Worm (Caenorhabditis elegans) whole organism, late embryonic: ENCODE measurements around the gene F38A1.6.

Source experiments
- C38D4.7 ChIP-seq: fragments of 200-800 bp; sonication (Bioruptor generic); optimal IDR thresholded peaks from 2 replicates; lab custom pipeline; 2018; ENCODE audit warnings: mild to moderate bottlenecking, missing genetic modification characterization, moderate library complexity, missing compliant biosample characterization
- F13H6.1 ChIP-seq: sonication (generic microtip); optimal IDR thresholded peaks from 2 replicates; lab custom pipeline; 2016; ENCODE audit warnings: missing genetic modification characterization, missing compliant biosample characterization
- T23F11.4 ChIP-seq: fragments of 200-800 bp; sonication (Bioruptor generic); optimal IDR thresholded peaks from 2 replicates; lab custom pipeline; 2018; ENCODE audit warnings: mild to moderate bottlenecking, missing genetic modification characterization, missing compliant biosample characterization
- ahr-1 ChIP-seq: sonication (generic microtip); optimal IDR thresholded peaks from 2 replicates; lab custom pipeline; 2016; ENCODE audit warnings: missing genetic modification characterization, missing compliant biosample characterization
- ceh-19 ChIP-seq: fragments of 200-800 bp; sonication (Bioruptor generic); optimal IDR thresholded peaks from 2 replicates; lab custom pipeline; 2018; ENCODE audit warnings: mild to moderate bottlenecking, missing genetic modification characterization, missing compliant biosample characterization
- ceh-24 ChIP-seq: sonication (generic microtip); optimal IDR thresholded peaks from 2 replicates; lab custom pipeline; 2016; ENCODE audit warnings: mild to moderate bottlenecking, missing genetic modification characterization, missing compliant biosample characterization
- ceh-30 ChIP-seq: fragments of 150-350 bp; optimal IDR thresholded peaks from 2 replicates; lab custom pipeline; 2014; ENCODE audit warnings: missing biosample characterization, missing genetic modification characterization
- ceh-31 ChIP-seq: sonication (generic microtip); optimal IDR thresholded peaks from 2 replicates; lab custom pipeline; 2016; ENCODE audit warnings: missing genetic modification characterization, missing compliant biosample characterization
- ceh-6 ChIP-seq: fragments of 200-800 bp; sonication (Bioruptor generic); optimal IDR thresholded peaks from 2 replicates; lab custom pipeline; 2018; ENCODE audit warnings: mild to moderate bottlenecking, missing genetic modification characterization, missing compliant biosample characterization
- ceh-9 ChIP-seq: sonication (generic microtip); optimal IDR thresholded peaks from 2 replicates; lab custom pipeline; 2016; ENCODE audit warnings: mild to moderate bottlenecking, missing genetic modification characterization, inconsistent platforms, missing compliant biosample characterization
- che-1 ChIP-seq: sonication (generic microtip); optimal IDR thresholded peaks from 2 replicates; lab custom pipeline; 2016; ENCODE audit warnings: mild to moderate bottlenecking, missing genetic modification characterization, missing compliant biosample characterization
- elt-2 ChIP-seq: sonication (generic microtip); optimal IDR thresholded peaks from 2 replicates; lab custom pipeline; 2016; ENCODE audit warnings: missing genetic modification reagents, missing genetic modification characterization, missing compliant biosample characterization
- ets-4 ChIP-seq: sonication (generic microtip); optimal IDR thresholded peaks from 2 replicates; lab custom pipeline; 2016; ENCODE audit warnings: missing genetic modification characterization, missing compliant biosample characterization
- eyg-1 ChIP-seq: sonication (generic microtip); optimal IDR thresholded peaks from 2 replicates; lab custom pipeline; 2016; ENCODE audit warnings: missing genotype, missing genetic modification characterization, missing compliant biosample characterization
- fkh-6 ChIP-seq: sonication (generic microtip); optimal IDR thresholded peaks from 2 replicates; lab custom pipeline; 2016; ENCODE audit warnings: missing genetic modification characterization, missing compliant biosample characterization
- hlh-6 ChIP-seq: sonication (generic microtip); optimal IDR thresholded peaks from 2 replicates; lab custom pipeline; 2016; ENCODE audit warnings: missing genotype, missing genetic modification characterization, missing compliant biosample characterization
- lin-11 ChIP-seq: fragments of 200-800 bp; sonication (Bioruptor generic); optimal IDR thresholded peaks from 2 replicates; lab custom pipeline; 2018; ENCODE audit warnings: mild to moderate bottlenecking, missing genetic modification characterization, missing compliant biosample characterization
- nhr-11 ChIP-seq: fragments of 150-350 bp; optimal IDR thresholded peaks from 2 replicates; lab custom pipeline; 2014; ENCODE audit warnings: missing biosample characterization, missing genetic modification characterization
- pha-2 ChIP-seq: sonication (generic microtip); optimal IDR thresholded peaks from 2 replicates; lab custom pipeline; 2017; ENCODE audit warnings: mild to moderate bottlenecking, missing genetic modification characterization, missing compliant biosample characterization
- pros-1 ChIP-seq: fragments of 150-350 bp; optimal IDR thresholded peaks from 2 replicates; lab custom pipeline; 2014; ENCODE audit warnings: missing biosample characterization, missing genetic modification reagents, missing genetic modification characterization
- rnt-1 ChIP-seq: sonication (generic microtip); optimal IDR thresholded peaks from 2 replicates; lab custom pipeline; 2016; ENCODE audit warnings: missing genetic modification characterization, missing compliant biosample characterization
- syd-9 ChIP-seq: sonication (generic microtip); optimal IDR thresholded peaks from 2 replicates; lab custom pipeline; 2016; ENCODE audit warnings: mild to moderate bottlenecking, missing genetic modification characterization, moderate library complexity, missing compliant biosample characterization
- unc-55 ChIP-seq: sonication (generic microtip); optimal IDR thresholded peaks from 2 replicates; lab custom pipeline; 2017; ENCODE audit warnings: missing biosample characterization, missing genetic modification reagents, missing genetic modification characterization
- unc-86 ChIP-seq: sonication (generic microtip); optimal IDR thresholded peaks from 2 replicates; lab custom pipeline; 2016; ENCODE audit warnings: missing genetic modification characterization, missing compliant biosample characterization

The F38A1.6 gene

ce11 chrIV:1289327-1289726, 37.7 kb downstream of the F38A1.6 start, which contains the start of gene plst-1:
TSS of gene plst-1 (plus strand) at chrIV:1289627.
- TF ChIP-seq elt-2 (tag; lab: Kevin White, UChicago): no peak
- TF ChIP-seq syd-9: no peak
- TF ChIP-seq unc-86 (tag; lab: Kevin White, UChicago): no peak
- no peak for TF ChIP-seq ceh-30
- TF ChIP-seq fkh-6: no peak
- no peak for TF ChIP-seq lin-11
- TF ChIP-seq T23F11.4 (GFP tag; lab: Kevin White, UChicago): no peak
- no peak for TF ChIP-seq ahr-1 (tag; lab: Kevin White, UChicago)
- TF ChIP-seq pros-1 (tag; lab: Kevin White, UChicago): no peak
- no peak for TF ChIP-seq ceh-31
- TF ChIP-seq pha-2 (tag; lab: Kevin White, UChicago): no peak
- TF ChIP-seq, all 69 proteins: peak for 0

DNA sequence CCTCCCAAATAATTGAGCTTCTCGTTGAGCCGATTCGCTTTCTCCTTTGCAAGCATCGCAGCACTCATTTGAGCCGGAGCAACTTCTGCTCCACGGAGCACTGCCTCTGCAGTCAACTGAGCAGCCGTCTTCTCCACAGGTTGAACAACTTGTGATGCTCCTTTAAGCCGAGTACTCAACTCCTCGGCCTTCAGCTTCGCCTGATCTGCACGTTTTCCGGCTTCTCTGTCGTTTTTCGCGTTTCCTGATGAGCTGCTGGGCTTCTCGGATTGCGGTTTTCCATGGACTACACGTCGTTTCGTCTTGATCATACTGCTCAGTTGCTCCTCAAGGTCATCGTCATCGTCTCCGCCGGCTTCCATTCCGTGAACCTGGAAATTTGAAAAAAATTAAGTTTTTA, 47.3 kb downstream of the F38A1.6 start:
- no peak for TF ChIP-seq eyg-1
- no peak for TF ChIP-seq syd-9
- TF ChIP-seq hlh-6 (tag; lab: Kevin White, UChicago): no peak
- TF ChIP-seq ceh-19: no peak
- TF ChIP-seq rnt-1 (tag; lab: Kevin White, UChicago): no peak
- no peak for TF ChIP-seq nhr-11 (tag; lab: Kevin White, UChicago)
- no peak for TF ChIP-seq che-1 (tag; lab: Kevin White, UChicago)
- no peak for TF ChIP-seq C38D4.7 (GFP tag; lab: Kevin White, UChicago)
- TF ChIP-seq ets-4 (tag; lab: Kevin White, UChicago): no peak
- TF ChIP-seq fkh-6: no peak
- TF ChIP-seq unc-55 (GFP tag; lab: Kevin White, UChicago): no peak
- TF ChIP-seq elt-2 (tag; lab: Kevin White, UChicago): no peak
- no peak for TF ChIP-seq F13H6.1 (tag; lab: Kevin White, UChicago)
- TF ChIP-seq ceh-9 (tag; lab: Kevin White, UChicago): no peak
- no peak for TF ChIP-seq ceh-6 (GFP tag; lab: Kevin White, UChicago)
- no peak for TF ChIP-seq ceh-24
